Fruit fly (Drosophila melanogaster): ENCODE data around the gene nocte.

nocte gene

DNA sequence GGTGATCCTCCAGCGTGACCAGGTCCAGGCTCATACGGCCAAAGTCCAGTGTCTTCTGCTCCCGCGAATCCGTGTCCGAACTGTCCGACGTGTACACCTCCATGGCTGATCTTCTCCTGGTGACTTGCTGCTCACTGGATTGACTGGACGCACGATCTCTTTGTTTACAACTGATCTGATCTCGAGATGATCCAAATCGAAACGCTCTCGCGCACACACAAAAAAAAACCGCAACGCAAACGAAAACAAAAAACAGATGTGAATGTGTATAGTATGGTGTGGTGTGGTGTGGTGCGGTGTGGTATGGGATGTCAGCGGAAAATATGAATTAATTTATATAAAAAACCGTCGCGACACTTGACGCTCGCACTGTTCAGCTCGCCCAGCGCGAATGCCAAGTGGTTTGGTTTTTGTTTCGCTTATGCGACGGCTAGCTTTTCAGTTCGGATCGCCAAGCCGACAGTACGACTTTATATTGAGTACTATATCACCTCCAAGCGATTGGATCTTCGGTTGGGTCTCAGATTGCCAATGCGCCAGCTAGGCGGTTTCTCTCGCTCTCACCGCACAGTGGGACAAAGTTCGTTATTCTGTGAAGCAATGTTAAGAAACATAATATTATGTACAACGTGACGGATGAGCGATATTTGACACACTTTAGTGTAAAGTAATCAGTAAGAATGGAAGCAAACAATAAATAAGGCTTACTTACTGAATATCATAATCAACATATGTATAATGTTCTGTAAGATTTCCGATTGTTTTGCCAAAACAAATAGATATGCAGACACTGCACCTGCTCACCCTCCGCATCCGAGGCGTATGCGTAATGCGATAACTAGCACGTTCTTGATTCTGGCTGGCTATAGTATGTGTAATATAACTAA, 11.9 kb upstream of the nocte start (continued):
- TF ChIP-seq CG4820 (GFP tag; optimal IDR thresholded peaks at IDR 0.05) (peak; percentile 25), CG30403 (GFP tag; optimal IDR thresholded peaks at IDR 0.05) (peak; percentile 53), wek (GFP tag; optimal IDR thresholded peaks at IDR 0.05) (peak; percentile 4), pho (GFP tag; optimal IDR thresholded peaks at IDR 0.05) (peak; percentile 60), CG10274 (GFP tag; optimal IDR thresholded peaks at IDR 0.05) (peak; percentile 49), Myb (GFP tag; optimal IDR thresholded peaks at IDR 0.05) (peak; percentile 34), CoRest (tag; optimal IDR thresholded peaks at IDR 0.05) (peak; percentile 57), stc (GFP tag; IDR thresholded peaks at IDR 0.05) (peak; percentile 43), Asciz (GFP tag; optimal IDR thresholded peaks at IDR 0.05) (peak; percentile 17), Hr51 (GFP tag; optimal IDR thresholded peaks at IDR 0.05) (peak; percentile 43 to 76), CG1603 (tag; optimal IDR thresholded peaks at IDR 0.05) (peak; percentile 63), HmgD (GFP tag; optimal IDR thresholded peaks at IDR 0.05) (no peak), CG9437 (GFP tag; optimal IDR thresholded peaks at IDR 0.05) (peak; percentile 58), CG12104 (GFP tag; optimal IDR thresholded peaks at IDR 0.05) (peak; percentile 20), Usf (GFP tag; optimal IDR thresholded peaks at IDR 0.05) (peak; percentile 5), dm (GFP tag; optimal IDR thresholded peaks at IDR 0.05) (no peak), Dad (GFP tag; optimal IDR thresholded peaks at IDR 0.05) (peak; percentile 0), mam (GFP tag; optimal IDR thresholded peaks at IDR 0.05) (peak; percentile 65), ERR (GFP tag; optimal IDR thresholded peaks at IDR 0.05) (peak; percentile 50), Poxn (GFP tag; IDR thresholded peaks at IDR 0.05) (0 out of 2 replicates have a peak, but pooled peaks have one; percentile 46), CG13296 (GFP tag; optimal IDR thresholded peaks at IDR 0.05) (peak; percentile 73), CG12299 (tag; optimal IDR thresholded peaks at IDR 0.05) (peak; percentile 36), yki (optimal IDR thresholded peaks at IDR 0.05) (no peak), Rx (GFP tag; IDR thresholded peaks at IDR 0.05) (peak; percentile 22; the same call in 1 of the 2 replicates), MBD-R2 (GFP tag; IDR thresholded peaks at IDR 0.05) (peak; percentile 43; the same call in 1 of the 2 replicates), Doc3 (GFP tag; IDR thresholded peaks at IDR 0.05; ENCODE audit: partially characterized antibody) (no peak), NC2β (GFP tag; optimal IDR thresholded peaks at IDR 0.05) (no peak), Blimp-1 (GFP tag; optimal IDR thresholded peaks at IDR 0.05) (peak; percentile 28), MTF-1 (GFP tag; optimal IDR thresholded peaks at IDR 0.05; ENCODE audit: borderline replicate concordance) (peak; percentile 4), ase (GFP tag; IDR thresholded peaks at IDR 0.05) (0 out of 3 replicates have a peak, but pooled peaks have one; percentile 16), Fer3 (tag; optimal IDR thresholded peaks at IDR 0.05) (peak; percentile 77), sr (GFP tag; IDR thresholded peaks at IDR 0.05) (no peak), Oaz (GFP tag; IDR thresholded peaks at IDR 0.05) (0 out of 2 replicates have a peak, but pooled peaks have one; percentile 26), CG10979 (tag; optimal IDR thresholded peaks at IDR 0.05) (peak; percentile 29), Fer1 (GFP tag; optimal IDR thresholded peaks at IDR 0.05) (peak; percentile 86), D19A (tag; optimal IDR thresholded peaks at IDR 0.05) (peak; percentile 18), CTCF (GFP tag; optimal IDR thresholded peaks at IDR 0.05) (peak; percentile 25), CG10654 (GFP tag; optimal IDR thresholded peaks at IDR 0.05) (peak; percentile 37), Atf6 (GFP tag; IDR thresholded peaks at IDR 0.05) (peak; percentile 69), onecut (GFP tag; IDR thresholded peaks at IDR 0.05) (peak; percentile 38; the same call in 1 of the 2 replicates), pros (GFP tag; optimal IDR thresholded peaks at IDR 0.05) (no peak), dpn (GFP tag; optimal IDR thresholded peaks at IDR 0.05) (peak; percentile 51 to 59), Med (GFP tag) (peak; percentile 91), CG15073 (GFP tag; optimal IDR thresholded peaks at IDR 0.05) (no peak), repo (GFP tag; optimal IDR thresholded peaks at IDR 0.05) (peak; percentile 48), gem (tag; optimal IDR thresholded peaks at IDR 0.05) (peak; percentile 76), CG8089 (GFP tag; optimal IDR thresholded peaks at IDR 0.05) (no peak), caup (GFP tag; optimal IDR thresholded peaks at IDR 0.05; ENCODE audit: severe bottlenecking) (peak; percentile 60)
